In the genomic region with DNA sequence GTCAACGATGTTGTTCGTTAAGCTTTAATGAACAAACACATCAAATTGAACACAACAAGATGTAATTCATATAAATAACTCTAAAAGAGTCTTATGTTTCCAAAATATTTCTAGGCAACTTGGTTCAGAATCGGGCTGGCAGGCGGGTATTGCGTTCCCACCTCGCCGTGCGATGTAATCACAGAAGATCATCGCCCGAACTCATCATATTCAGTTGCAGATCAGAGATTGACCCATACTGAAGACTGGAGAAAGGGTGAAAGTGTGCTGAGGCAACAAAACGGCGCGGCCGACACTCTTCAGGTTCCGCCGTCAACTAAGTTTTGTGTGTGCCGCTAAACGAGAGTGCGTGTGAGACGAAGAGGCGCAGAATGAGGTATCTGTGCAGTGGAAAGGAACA, we compare ENCODE assay signal across 1 worm cellular context.
A peak's percentile ranks its signal among the peaks of the same experiment; 100 is the strongest.
TF ChIP-seq lines count a peak whose summit lies in the region.

No protein-coding gene starts in this region.

TF ChIP-seq in whole organism, L4 larva, 104 proteins besides CTCF, POLR2A, EP300 and RAD21 (continued from another document):
- TF ChIP-seq mdt-29 (GFP tag; IDR thresholded peaks at IDR 0.05; lab: Robert Waterston, UW), result peak; percentile 73; the same call in 1 of the 2 replicates
- no peak for TF ChIP-seq daf-8 (GFP tag; IDR thresholded peaks at IDR 0.05; lab: Robert Waterston, UW)
- TF ChIP-seq ces-1 (GFP tag; optimal IDR thresholded peaks at IDR 0.05; lab: Kevin White, UChicago), result no peak
- TF ChIP-seq nhr-25 (tag; optimal IDR thresholded peaks at IDR 0.05; lab: Kevin White, UChicago; ENCODE audit: borderline replicate concordance, insufficient read depth), result no peak
- no peak for TF ChIP-seq lin-39 (tag; optimal IDR thresholded peaks at IDR 0.05; lab: Kevin White, UChicago)
- TF ChIP-seq nhr-10 (tag; optimal IDR thresholded peaks at IDR 0.05; lab: Kevin White, UChicago), result peak; percentile 38
- peak; percentile 89 for TF ChIP-seq hmg-1.1 (GFP tag; IDR thresholded peaks at IDR 0.05; lab: Robert Waterston, UW)
- TF ChIP-seq lir-3 (tag; optimal IDR thresholded peaks at IDR 0.05; lab: Kevin White, UChicago), result no peak
- peak; percentile 73 for TF ChIP-seq aha-1 (tag; lab: Kevin White, UChicago)
- peak; percentile 44 for TF ChIP-seq ceh-32 (tag; optimal IDR thresholded peaks at IDR 0.05; lab: Kevin White, UChicago; ENCODE audit: poor library complexity)
- no peak for TF ChIP-seq ceh-82 (tag; optimal IDR thresholded peaks at IDR 0.05; lab: Kevin White, UChicago)
- peak; percentile 88 for TF ChIP-seq nhr-28 (tag; optimal IDR thresholded peaks at IDR 0.05; lab: Kevin White, UChicago)
- TF ChIP-seq nhr-11 (tag; optimal IDR thresholded peaks at IDR 0.05; lab: Kevin White, UChicago), result peak; percentile 69
- peak; percentile 67 for TF ChIP-seq php-3 (GFP tag; IDR thresholded peaks at IDR 0.05; lab: Robert Waterston, UW)
- TF ChIP-seq dmd-8 (GFP tag; IDR thresholded peaks at IDR 0.05; lab: Robert Waterston, UW), result 0 out of 2 replicates have a peak, but pooled peaks have one; percentile 28
- TF ChIP-seq nhr-77 (tag; optimal IDR thresholded peaks at IDR 0.05; lab: Kevin White, UChicago), result peak; percentile 47
- TF ChIP-seq nhr-111 (GFP tag; optimal IDR thresholded peaks at IDR 0.05; lab: Kevin White, UChicago), result no peak
- 0 out of 4 replicates have a peak, but pooled peaks of 1 of the 2 experiments have one; percentile 31 for TF ChIP-seq madf-5 (GFP tag; IDR thresholded peaks at IDR 0.05; lab: Robert Waterston, UW)
- no peak for TF ChIP-seq ctbp-1 (GFP tag; IDR thresholded peaks at IDR 0.05; lab: Robert Waterston, UW)
- peak; percentile 81 for TF ChIP-seq lin-38 (GFP tag; IDR thresholded peaks at IDR 0.05; lab: Robert Waterston, UW)
- no peak for TF ChIP-seq fos-1 (tag; optimal IDR thresholded peaks at IDR 0.05; lab: Kevin White, UChicago)
- TF ChIP-seq lsy-2 (tag; optimal IDR thresholded peaks at IDR 0.05; lab: Kevin White, UChicago), result peak; percentile 46 to 88
- no peak for TF ChIP-seq sdz-12 (GFP tag; optimal IDR thresholded peaks at IDR 0.05; lab: Kevin White, UChicago)
- no peak for TF ChIP-seq unc-39 (tag; optimal IDR thresholded peaks at IDR 0.05; lab: Kevin White, UChicago)
- TF ChIP-seq saeg-2 (GFP tag; IDR thresholded peaks at IDR 0.05; lab: Robert Waterston, UW), result peak; percentile 85; the same call in 1 of the 2 replicates
- no peak for TF ChIP-seq mxl-2 (GFP tag; conservative IDR thresholded peaks at IDR 0.05; lab: Robert Waterston, UW)
- TF ChIP-seq gei-8 (GFP tag; optimal IDR thresholded peaks at IDR 0.05; lab: Kevin White, UChicago), result no peak
- no peak for TF ChIP-seq T26A8.4 (GFP tag; IDR thresholded peaks at IDR 0.05; lab: Robert Waterston, UW)
- peak; percentile 55 for TF ChIP-seq dpl-1 (GFP tag; optimal IDR thresholded peaks at IDR 0.05; lab: Kevin White, UChicago)
- peak; percentile 78 for TF ChIP-seq nhr-48 (tag; optimal IDR thresholded peaks at IDR 0.05; lab: Kevin White, UChicago)
- peak; percentile 95 for TF ChIP-seq snpc-1.2 (GFP tag; IDR thresholded peaks at IDR 0.05; lab: Robert Waterston, UW)
- TF ChIP-seq duxl-1 (tag; optimal IDR thresholded peaks at IDR 0.05; lab: Kevin White, UChicago; ENCODE audit: poor library complexity), result peak; percentile 80
- TF ChIP-seq egl-27 (tag; optimal IDR thresholded peaks at IDR 0.05; lab: Kevin White, UChicago), result no peak
- peak; percentile 86 for TF ChIP-seq F10B5.3 (tag; optimal IDR thresholded peaks at IDR 0.05; lab: Kevin White, UChicago)
